Fruit fly (Drosophila melanogaster): ENCODE measurements around the gene crp.

Gene crp

dm6 chr2L:16307026-16307703, 19.6 kb upstream of the crp start, which contains the start of the genes CG5861 and Syx5 (continued):
- TF ChIP-seq Atf-2 (GFP tag; optimal IDR thresholded peaks at IDR 0.05) (no peak), CG18619 (GFP tag; optimal IDR thresholded peaks at IDR 0.05) (peak; percentile 43), HLH3B (GFP tag; IDR thresholded peaks at IDR 0.05) (peak; percentile 40; the same call in 1 of the 2 replicates), schlank (tag; optimal IDR thresholded peaks at IDR 0.05) (no peak), CG6813 (GFP tag; optimal IDR thresholded peaks at IDR 0.05) (no peak), CG2712 (tag; optimal IDR thresholded peaks at IDR 0.05) (peak; percentile 79), Fer1 (GFP tag; optimal IDR thresholded peaks at IDR 0.05) (peak; percentile 73), CG17359 (tag; optimal IDR thresholded peaks at IDR 0.05) (peak; percentile 93), Sin3A (optimal IDR thresholded peaks at IDR 0.05) (peak; percentile 0), lov (optimal IDR thresholded peaks at IDR 0.05) (no peak), lov (GFP tag; IDR thresholded peaks at IDR 0.05) (no peak), CG13296 (GFP tag; optimal IDR thresholded peaks at IDR 0.05) (peak; percentile 63), CG43689 (GFP tag; IDR thresholded peaks at IDR 0.05) (no peak), amos (GFP tag; IDR thresholded peaks at IDR 0.05; ENCODE audit: partially characterized antibody) (peak; percentile 84; the same call in 1 of the 2 replicates), tup (GFP tag; optimal IDR thresholded peaks at IDR 0.05) (peak; percentile 37), HLH4C (GFP tag; IDR thresholded peaks at IDR 0.05; ENCODE audit: partially characterized antibody) (peak; percentile 91), wdn (GFP tag; IDR thresholded peaks at IDR 0.05) (no peak), CG8924 (tag; optimal IDR thresholded peaks at IDR 0.05) (peak; percentile 79), CG7556 (GFP tag; optimal IDR thresholded peaks at IDR 0.05) (peak; percentile 51), dysf (GFP tag; IDR thresholded peaks at IDR 0.05) (0 out of 3 replicates have a peak, but pooled peaks have one; percentile 24), CG13287 (GFP tag; IDR thresholded peaks at IDR 0.05; ENCODE audit: partially characterized antibody) (peak; percentile 96), B-H1 (GFP tag; IDR thresholded peaks at IDR 0.05) (no peak), ERR (GFP tag; optimal IDR thresholded peaks at IDR 0.05) (no peak), CG13894 (tag; optimal IDR thresholded peaks at IDR 0.05) (no peak), org-1 (GFP tag; optimal IDR thresholded peaks at IDR 0.05) (no peak), nom (GFP tag; optimal IDR thresholded peaks at IDR 0.05) (peak; percentile 24), sqz (GFP tag; optimal IDR thresholded peaks at IDR 0.05) (peak; percentile 88), CG14965 (GFP tag; optimal IDR thresholded peaks at IDR 0.05; ENCODE audit: borderline replicate concordance) (no peak), CG9817 (tag; optimal IDR thresholded peaks at IDR 0.05) (peak; percentile 59), Myb (GFP tag; optimal IDR thresholded peaks at IDR 0.05) (no peak), hth (optimal IDR thresholded peaks at IDR 0.05) (no peak), Hey (tag; optimal IDR thresholded peaks at IDR 0.05) (no peak), HmgD (GFP tag; optimal IDR thresholded peaks at IDR 0.05) (no peak), da (GFP tag; optimal IDR thresholded peaks at IDR 0.05) (no peak), CG12071 (GFP tag; optimal IDR thresholded peaks at IDR 0.05) (no peak), seq (GFP tag; IDR thresholded peaks at IDR 0.05) (no peak), knrl (GFP tag; IDR thresholded peaks at IDR 0.05; ENCODE audit: partially characterized antibody) (peak; percentile 88), CG11398 (GFP tag; optimal IDR thresholded peaks at IDR 0.05) (no peak), CG5180 (GFP tag; optimal IDR thresholded peaks at IDR 0.05) (no peak), Side (GFP tag; optimal IDR thresholded peaks at IDR 0.05) (no peak), CG30431 (GFP tag; optimal IDR thresholded peaks at IDR 0.05) (no peak), gro (GFP tag; optimal IDR thresholded peaks at IDR 0.05) (no peak), Spps (tag; optimal IDR thresholded peaks at IDR 0.05) (no peak), Nf-YB (GFP tag; optimal IDR thresholded peaks at IDR 0.05) (peak; percentile 5), Hr39 (optimal IDR thresholded peaks at IDR 0.05) (no peak), MBD-R2 (GFP tag; IDR thresholded peaks at IDR 0.05) (peak; percentile 87), tgo (GFP tag; IDR thresholded peaks at IDR 0.05) (peak; percentile 56; the same call in 2 of the 3 replicates), bbx (GFP tag; IDR thresholded peaks at IDR 0.05; ENCODE audit: partially characterized antibody) (no peak; the same call in none of the 2 replicates), CG1792 (GFP tag; optimal IDR thresholded peaks at IDR 0.05) (no peak), B-H2 (GFP tag; optimal IDR thresholded peaks at IDR 0.05) (peak; percentile 76)

Measured in whole organism, embryonic.